Worm (Caenorhabditis elegans) whole organism, L4/young adult: ENCODE measurements around the gene Y39A1A.22.

Experiments used
- W03F9.2 ChIP-seq: fragments of 150-350 bp; optimal IDR thresholded peaks from 2 replicates; lab custom pipeline; 2014; ENCODE audit warnings: missing biosample characterization, missing genetic modification characterization
- him-1 ChIP-seq: sonication (generic microtip); optimal IDR thresholded peaks from 2 replicates; lab custom pipeline; 2016; ENCODE audit warnings: missing genotype, missing genetic modification reagents, missing genetic modification characterization, missing compliant biosample characterization

DNA sequence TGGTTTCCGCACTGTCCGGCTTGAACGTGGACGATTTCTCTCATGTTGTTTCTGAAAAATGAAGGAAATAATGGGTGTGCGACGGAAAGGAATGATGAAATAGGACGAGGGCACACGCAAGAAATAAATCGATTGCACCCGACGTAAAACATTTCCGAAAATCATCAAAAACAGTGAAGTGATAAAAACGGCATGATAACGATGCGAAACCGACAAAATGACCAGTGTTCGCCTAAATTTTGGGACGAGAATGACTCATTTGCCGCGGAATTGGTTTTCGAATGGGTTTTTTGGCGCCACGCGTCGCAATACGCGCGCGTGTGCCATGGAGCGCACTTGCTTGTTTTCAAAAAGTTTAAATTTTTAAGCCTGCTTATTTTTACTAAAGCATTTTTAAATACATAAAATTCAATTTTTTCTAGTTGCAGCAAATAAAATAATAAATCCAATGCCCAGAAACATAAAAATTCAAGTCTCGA lies 35.6 kb upstream of the Y39A1A.22 start, which contains the start of the genes tbb-1 and rib-2:
- TF ChIP-seq W03F9.2 (tag; lab: Kevin White, UChicago) (peak; percentile 91), him-1 (tag; lab: Kevin White, UChicago) (no peak)
